Worm (Caenorhabditis elegans) whole organism, L4/young adult: ENCODE data around the gene bcmo-1.

Experiments
- W03F9.2 ChIP-seq: fragments of 150-350 bp; optimal IDR thresholded peaks from 2 replicates; lab custom pipeline; 2014; ENCODE audit warnings: missing biosample characterization, missing genetic modification characterization
- dao-5 ChIP-seq: sonication (generic microtip); optimal IDR thresholded peaks from 2 replicates; lab custom pipeline; 2016; ENCODE audit warnings: missing genotype, missing genetic modification characterization, moderate library complexity, missing compliant biosample characterization
- him-1 ChIP-seq: sonication (generic microtip); optimal IDR thresholded peaks from 2 replicates; lab custom pipeline; 2016; ENCODE audit warnings: missing genotype, missing genetic modification reagents, missing genetic modification characterization, missing compliant biosample characterization

Gene bcmo-1

ce11 chrII:12806602-12807182 lies 23.8 kb upstream of the bcmo-1 start, which contains the start of gene spds-1:
Gene spds-1, plus strand, starts transcription at chrII:12806899.
- TF ChIP-seq W03F9.2 (tag; lab: Kevin White, UChicago) (no peak), dao-5 (tag; lab: Kevin White, UChicago) (no peak), him-1 (tag; lab: Kevin White, UChicago) (no peak)

ce11 chrII:12808746-12809145 lies 21.7 kb upstream of the bcmo-1 start:
- TF ChIP-seq him-1 (tag; lab: Kevin White, UChicago) (no peak), W03F9.2 (tag; lab: Kevin White, UChicago) (no peak), dao-5 (tag; lab: Kevin White, UChicago) (no peak)

ce11 chrII:12809725-12810124 lies 20.8 kb upstream of the bcmo-1 start:
- TF ChIP-seq dao-5 (tag; lab: Kevin White, UChicago) (no peak), W03F9.2 (tag; lab: Kevin White, UChicago) (no peak), him-1 (tag; lab: Kevin White, UChicago) (no peak)

ce11 chrII:12810709-12811108 lies 19.8 kb upstream of the bcmo-1 start, which contains the start of gene Y46G5A.20:
Gene Y46G5A.20, plus strand, starts transcription at chrII:12811009.
- TF ChIP-seq W03F9.2 (tag; lab: Kevin White, UChicago): no peak
- TF ChIP-seq him-1 (tag; lab: Kevin White, UChicago): no peak
- TF ChIP-seq dao-5 (tag; lab: Kevin White, UChicago): no peak

ce11 chrII:12813253-12813652 lies 17.2 kb upstream of the bcmo-1 start:
- TF ChIP-seq W03F9.2 (tag; lab: Kevin White, UChicago) (no peak), dao-5 (tag; lab: Kevin White, UChicago) (no peak), him-1 (tag; lab: Kevin White, UChicago) (no peak)

- TF ChIP-seq W03F9.2 (tag; lab: Kevin White, UChicago): no peak
- no peak for TF ChIP-seq him-1 (tag; lab: Kevin White, UChicago)
- no peak for TF ChIP-seq dao-5 (tag; lab: Kevin White, UChicago)
Measured at ce11 chrII:12816412-12817146, 13.9 kb upstream of the bcmo-1 start, which contains the start of gene acl-7. Gene acl-7, minus strand, starts transcription at chrII:12816462.

- TF ChIP-seq him-1 (tag; lab: Kevin White, UChicago) (no peak), W03F9.2 (tag; lab: Kevin White, UChicago) (no peak), dao-5 (tag; lab: Kevin White, UChicago) (no peak)
Measured at ce11 chrII:12818488-12818887, 12.0 kb upstream of the bcmo-1 start, which contains the start of gene Y46G5A.22. Gene Y46G5A.22, minus strand, starts transcription at chrII:12818588.

- no peak for TF ChIP-seq dao-5 (tag; lab: Kevin White, UChicago)
- TF ChIP-seq W03F9.2 (tag; lab: Kevin White, UChicago): no peak
- TF ChIP-seq him-1 (tag; lab: Kevin White, UChicago): no peak
Measured at ce11 chrII:12819979-12820378, 10.5 kb upstream of the bcmo-1 start.

- TF ChIP-seq dao-5 (tag; lab: Kevin White, UChicago): no peak
- no peak for TF ChIP-seq W03F9.2 (tag; lab: Kevin White, UChicago)
- no peak for TF ChIP-seq him-1 (tag; lab: Kevin White, UChicago)
Measured at ce11 chrII:12823437-12823836, 7.0 kb upstream of the bcmo-1 start, which contains the start of gene Y46G5A.36. Gene Y46G5A.36, plus strand, starts transcription at chrII:12823679.

ce11 chrII:12824463-12824862 lies 6.0 kb upstream of the bcmo-1 start:
- TF ChIP-seq W03F9.2 (tag; lab: Kevin White, UChicago) (no peak), dao-5 (tag; lab: Kevin White, UChicago) (no peak), him-1 (tag; lab: Kevin White, UChicago) (no peak)

- TF ChIP-seq W03F9.2 (tag; lab: Kevin White, UChicago): no peak
- no peak for TF ChIP-seq dao-5 (tag; lab: Kevin White, UChicago)
- TF ChIP-seq him-1 (tag; lab: Kevin White, UChicago): no peak
Measured at ce11 chrII:12826752-12827151, 3.7 kb upstream of the bcmo-1 start, which contains the start of gene Y46G5A.38. Gene Y46G5A.38, plus strand, starts transcription at chrII:12827052.

ce11 chrII:12828863-12829262 lies 1.6 kb upstream of the bcmo-1 start, which contains the start of gene Y46G5A.23:
Gene Y46G5A.23, minus strand, starts transcription at chrII:12828963.
- TF ChIP-seq W03F9.2 (tag; lab: Kevin White, UChicago): no peak
- TF ChIP-seq dao-5 (tag; lab: Kevin White, UChicago): no peak
- TF ChIP-seq him-1 (tag; lab: Kevin White, UChicago): no peak

ce11 chrII:12840057-12840456 lies 9.6 kb downstream of the bcmo-1 start, which contains the start of gene lgc-35:
Gene lgc-35, minus strand, starts transcription at chrII:12840157.
- TF ChIP-seq dao-5 (tag; lab: Kevin White, UChicago): no peak
- no peak for TF ChIP-seq W03F9.2 (tag; lab: Kevin White, UChicago)
- no peak for TF ChIP-seq him-1 (tag; lab: Kevin White, UChicago)
